Worm (Caenorhabditis elegans) whole organism, L4 larva: Measurements from ENCODE around the gene ceh-76.
A peak's percentile ranks its signal among the peaks of the same experiment; 100 is the strongest.

Source experiments
- D1046.2 ChIP-seq: fragments of 200-800 bp; sonication (Bioruptor generic); IDR thresholded peaks from 2 replicates; pipeline ENCODE4 v1.3.6; 2022; ENCODE audit warnings: missing genetic modification characterization, missing compliant biosample characterization
- F10B5.3 ChIP-seq: sonication (generic microtip); optimal IDR thresholded peaks from 2 replicates; lab custom pipeline; 2016; ENCODE audit warnings: mild to moderate bottlenecking, missing genetic modification characterization, missing compliant biosample characterization
- aha-1 ChIP-seq: fragments of 150-350 bp; peaks from one replicate; lab custom pipeline; 2014; ENCODE audit warnings: missing biosample characterization, missing genetic modification characterization
- ceh-20 ChIP-seq: fragments of 200-800 bp; sonication (Bioruptor generic); IDR thresholded peaks from 2 replicates; pipeline ENCODE4 v1.3.6; 2022; ENCODE audit warnings: missing genetic modification reagents, missing genetic modification characterization, missing compliant biosample characterization
- ceh-28 ChIP-seq: fragments of 150-350 bp; optimal IDR thresholded peaks from 2 replicates; lab custom pipeline; 2014; ENCODE audit warnings: missing biosample characterization, missing genetic modification reagents, missing genetic modification characterization
- ceh-44 ChIP-seq: fragments of 200-800 bp; sonication (Bioruptor generic); IDR thresholded peaks from 2 replicates; pipeline ENCODE4 v1.3.6; 2022; ENCODE audit warnings: missing genetic modification reagents, missing genetic modification characterization, missing compliant biosample characterization
- ctbp-1 ChIP-seq: fragments of 200-800 bp; sonication (Bioruptor generic); IDR thresholded peaks from 2 replicates; pipeline ENCODE4 v1.3.6; 2022; ENCODE audit warnings: missing genetic modification reagents, missing genetic modification characterization, missing compliant biosample characterization
- daf-19 ChIP-seq: fragments of 200-800 bp; sonication (Bioruptor generic); conservative IDR thresholded peaks from 2 replicates; pipeline ENCODE4 v1.3.6; 2022; ENCODE audit warnings: missing genetic modification characterization, missing compliant biosample characterization
- dmd-8 ChIP-seq: fragments of 200-800 bp; sonication (Bioruptor generic); IDR thresholded peaks from 2 replicates; pipeline ENCODE4 v1.3.6; 2022; ENCODE audit warnings: missing genetic modification characterization, missing compliant biosample characterization
- dpl-1 ChIP-seq: fragments of 150-350 bp; optimal IDR thresholded peaks from 2 replicates; lab custom pipeline; 2014; ENCODE audit warnings: missing biosample characterization, missing genetic modification reagents, missing genetic modification characterization
- egl-43 ChIP-seq: fragments of 200-800 bp; sonication (Bioruptor generic); IDR thresholded peaks from 2 replicates; pipeline ENCODE4 v1.3.6; 2022; ENCODE audit warnings: missing genetic modification reagents, missing genetic modification characterization, missing compliant biosample characterization
- fkh-10 ChIP-seq: fragments of 150-350 bp; optimal IDR thresholded peaks from 2 replicates; lab custom pipeline; 2014; ENCODE audit warnings: missing biosample characterization, missing genetic modification reagents, missing genetic modification characterization
- gei-8 ChIP-seq: fragments of 200-800 bp; sonication (Bioruptor generic); optimal IDR thresholded peaks from 2 replicates; lab custom pipeline; 2018; ENCODE audit warnings: mild to moderate bottlenecking, missing genetic modification characterization, missing compliant biosample characterization
- hif-1 ChIP-seq, 2 experiments: sonication (generic microtip); optimal IDR thresholded peaks; 2 replicates each; lab custom pipeline; 2016 to 2017; ENCODE audit warnings: missing compliant biosample characterization in 2 of 2, missing genetic modification characterization in 2 of 2, missing genetic modification reagents in 2 of 2, missing genotype in 2 of 2, mild to moderate bottlenecking in 1 of 2
- hlh-11 ChIP-seq: fragments of 200-800 bp; sonication (Bioruptor generic); optimal IDR thresholded peaks from 2 replicates; lab custom pipeline; 2018; ENCODE audit warnings: mild to moderate bottlenecking, missing genetic modification characterization, missing compliant biosample characterization
- hlh-30 ChIP-seq: sonication (generic microtip); optimal IDR thresholded peaks from 2 replicates; lab custom pipeline; 2017; ENCODE audit warnings: antibody characterized with exemption, mild to moderate bottlenecking, missing genetic modification characterization, missing compliant biosample characterization; ENCODE audit not compliant: insufficient read depth
- hmg-1.1 ChIP-seq: fragments of 200-800 bp; sonication (Bioruptor generic); IDR thresholded peaks from 2 replicates; pipeline ENCODE4 v1.3.6; 2022; ENCODE audit warnings: missing genetic modification reagents, missing genetic modification characterization, missing compliant biosample characterization
- jun-1 ChIP-seq: fragments of 150-350 bp; optimal IDR thresholded peaks from 2 replicates; lab custom pipeline; 2014; ENCODE audit warnings: missing biosample characterization, missing genetic modification reagents, missing genetic modification characterization
- lim-7 ChIP-seq: fragments of 200-800 bp; sonication (Bioruptor generic); IDR thresholded peaks from 2 replicates; pipeline ENCODE4 v1.3.6; 2022; ENCODE audit warnings: missing genetic modification characterization, missing compliant biosample characterization
- lin-15B ChIP-seq: fragments of 150-350 bp; sonication (generic microtip); optimal IDR thresholded peaks from 3 replicates; lab custom pipeline; 2014; ENCODE audit warnings: missing biosample characterization, missing genetic modification characterization
- lin-38 ChIP-seq: fragments of 200-800 bp; sonication (Bioruptor generic); IDR thresholded peaks from 2 replicates; pipeline ENCODE4 v1.3.6; 2022; ENCODE audit warnings: missing genetic modification reagents, missing genetic modification characterization, missing compliant biosample characterization
- lsy-2 ChIP-seq, 2 experiments: fragments of 150-350 bp in 1 of 2; sonication (generic microtip) in 1 of 2; optimal IDR thresholded peaks; 2 replicates each; lab custom pipeline; 2014 to 2017; ENCODE audit warnings: missing biosample characterization in 2 of 2, missing genetic modification characterization in 2 of 2
- mdt-29 ChIP-seq: fragments of 200-800 bp; sonication (Bioruptor generic); IDR thresholded peaks from 2 replicates; pipeline ENCODE4 v1.3.6; 2022; ENCODE audit warnings: missing genetic modification reagents, missing genetic modification characterization, missing compliant biosample characterization
- mep-1 ChIP-seq: fragments of 150-350 bp; sonication (generic microtip); optimal IDR thresholded peaks from 3 replicates; lab custom pipeline; 2014; ENCODE audit warnings: missing biosample characterization, missing genetic modification characterization
- mes-2 ChIP-seq: sonication (generic microtip); optimal IDR thresholded peaks from 2 replicates; lab custom pipeline; 2016; ENCODE audit warnings: missing genotype, mild to moderate bottlenecking, missing genetic modification characterization, missing compliant biosample characterization; ENCODE audit not compliant: poor library complexity, severe bottlenecking
- mxl-2 ChIP-seq: fragments of 200-800 bp; sonication (Bioruptor generic); conservative IDR thresholded peaks from 2 replicates; pipeline ENCODE4 v1.3.6; 2022; ENCODE audit warnings: missing genetic modification reagents, missing genetic modification characterization, missing compliant biosample characterization
- mxl-3 ChIP-seq: fragments of 200-800 bp; sonication (Bioruptor generic); optimal IDR thresholded peaks from 2 replicates; lab custom pipeline; 2018; ENCODE audit warnings: mild to moderate bottlenecking, missing genetic modification characterization, missing compliant biosample characterization
- nhr-28 ChIP-seq: fragments of 150-350 bp; optimal IDR thresholded peaks from 2 replicates; lab custom pipeline; 2014; ENCODE audit warnings: missing biosample characterization, missing genetic modification characterization
- nhr-6 ChIP-seq: fragments of 150-350 bp; optimal IDR thresholded peaks from 2 replicates; lab custom pipeline; 2014; ENCODE audit warnings: missing biosample characterization, missing genetic modification characterization
- nhr-77 ChIP-seq: fragments of 150-350 bp; optimal IDR thresholded peaks from 2 replicates; lab custom pipeline; 2014; ENCODE audit warnings: missing biosample characterization, missing genetic modification characterization
- pha-4 ChIP-seq, 2 experiments: fragments of 150-350 bp in 1 of 2; fragments of 200-800 bp in 1 of 2; sonication (Bioruptor generic) in 1 of 2; IDR thresholded peaks in 1 of 2; optimal IDR thresholded peaks in 1 of 2; 2 replicates each; pipeline versions ENCODE4 v1.3.6 to Lab custom; 2014 to 2022; ENCODE audit warnings: missing genetic modification characterization in 2 of 2, missing genetic modification reagents in 2 of 2, missing biosample characterization in 1 of 2, missing compliant biosample characterization in 1 of 2
- pqm-1 ChIP-seq: sonication (generic microtip); optimal IDR thresholded peaks from 2 replicates; lab custom pipeline; 2017; ENCODE audit warnings: missing biosample characterization, missing genetic modification characterization
- saeg-2 ChIP-seq: fragments of 200-800 bp; sonication (Bioruptor generic); IDR thresholded peaks from 2 replicates; pipeline ENCODE4 v1.3.6; 2022; ENCODE audit warnings: missing genetic modification reagents, missing genetic modification characterization, missing compliant biosample characterization
- tra-1 ChIP-seq: fragments of 200-800 bp; sonication (Bioruptor generic); IDR thresholded peaks from 2 replicates; pipeline ENCODE4 v1.3.6; 2022; ENCODE audit warnings: missing genetic modification reagents, missing genetic modification characterization, missing compliant biosample characterization
- unc-130 ChIP-seq: sonication (generic microtip); optimal IDR thresholded peaks from 2 replicates; lab custom pipeline; 2016; ENCODE audit warnings: missing genetic modification reagents, missing genetic modification characterization, missing compliant biosample characterization
- unc-62 ChIP-seq, 3 experiments: fragments of 150-350 bp in 1 of 3; sonication (generic microtip); optimal IDR thresholded peaks in 2 of 3; peaks in 1 of 3; 1 replicate in 1 of 3; 2 replicates in 2 of 3; lab custom pipeline; 2014 to 2017; ENCODE audit warnings: missing biosample characterization in 3 of 3, missing genetic modification characterization in 3 of 3, missing genetic modification reagents in 3 of 3, missing genotype in 1 of 3
- vab-7 ChIP-seq: fragments of 200-800 bp; sonication (Bioruptor generic); IDR thresholded peaks from 2 replicates; pipeline ENCODE4 v1.3.6; 2022; ENCODE audit warnings: missing genetic modification reagents, missing genetic modification characterization, missing compliant biosample characterization
- zfp-2 ChIP-seq: sonication (generic microtip); optimal IDR thresholded peaks from 2 replicates; lab custom pipeline; 2016; ENCODE audit warnings: mild to moderate bottlenecking, missing genetic modification characterization, missing compliant biosample characterization
- zfp-3 ChIP-seq: fragments of 200-800 bp; sonication (Bioruptor generic); conservative IDR thresholded peaks from 2 replicates; pipeline ENCODE4 v1.3.6; 2022; ENCODE audit warnings: missing genetic modification reagents, missing genetic modification characterization, missing compliant biosample characterization
- ztf-11 ChIP-seq: fragments of 150-350 bp; optimal IDR thresholded peaks from 2 replicates; lab custom pipeline; 2014; ENCODE audit warnings: missing biosample characterization, missing genetic modification characterization
- ztf-7 ChIP-seq: fragments of 150-350 bp; optimal IDR thresholded peaks from 2 replicates; lab custom pipeline; 2014; ENCODE audit warnings: missing biosample characterization, missing genetic modification characterization

Gene ceh-76

ce11 chrV:8010103-8010502, 15.6 kb upstream of the ceh-76 start, which contains the start of gene Y97E10AR.4:
Gene Y97E10AR.4, minus strand, starts transcription at chrV:8010233.
- no peak for TF ChIP-seq lim-7 (GFP tag; lab: Robert Waterston, UW)
- TF ChIP-seq F10B5.3 (tag; lab: Kevin White, UChicago), result no peak
- no peak for TF ChIP-seq D1046.2
- TF ChIP-seq hif-1 (tag; optimal IDR thresholded peaks at IDR 0.05; lab: Kevin White, UChicago), result no peak
- TF ChIP-seq mep-1 (tag; lab: Kevin White, UChicago), result peak; percentile 26
- TF ChIP-seq mes-2 (tag; lab: Kevin White, UChicago), result peak; percentile 7

- TF ChIP-seq fkh-10 (GFP tag; lab: Kevin White, UChicago) (no peak), unc-62 (GFP tag; optimal IDR thresholded peaks at IDR 0.05 in 1 of 2; lab: Kevin White, UChicago) (peak in 1 of 2 experiments; percentile 95), unc-62 (tag; optimal IDR thresholded peaks at IDR 0.05; lab: Kevin White, UChicago) (no peak), aha-1 (peak; percentile 95)
Measured at ce11 chrV:8007460-8008292, 13.2 kb upstream of the ceh-76 start, which contains the start of gene Y97E10AR.3. Gene Y97E10AR.3, minus strand, starts transcription at chrV:8007510.

ce11 chrV:8005000-8005399, 10.5 kb upstream of the ceh-76 start, which contains the start of gene Y97E10AR.8:
Gene Y97E10AR.8, plus strand, starts transcription at chrV:8005300.
- TF ChIP-seq zfp-3 (GFP tag; lab: Robert Waterston, UW), result no peak
- no peak for TF ChIP-seq dpl-1
- TF ChIP-seq ztf-7 (tag; lab: Kevin White, UChicago), result no peak
- no peak for TF ChIP-seq ztf-11
- TF ChIP-seq hlh-11, result no peak
- no peak for TF ChIP-seq unc-130 (GFP tag; lab: Kevin White, UChicago)
- no peak for TF ChIP-seq mdt-29 (GFP tag; lab: Robert Waterston, UW)

- TF ChIP-seq egl-43 (GFP tag; lab: Robert Waterston, UW) (no peak), mdt-29 (GFP tag; lab: Robert Waterston, UW) (no peak), zfp-2 (no peak), tra-1 (GFP tag; lab: Robert Waterston, UW) (0 out of 2 replicates have a peak, but pooled peaks have one; percentile 28), ctbp-1 (GFP tag; lab: Robert Waterston, UW) (peak; percentile 83), nhr-6 (tag; lab: Kevin White, UChicago) (no peak), gei-8 (GFP tag; lab: Kevin White, UChicago) (peak; percentile 86), lin-38 (GFP tag; lab: Robert Waterston, UW) (no peak), fkh-10 (GFP tag; lab: Kevin White, UChicago) (peak; percentile 39), mes-2 (tag; lab: Kevin White, UChicago) (peak; percentile 42), mxl-2 (0 out of 2 replicates have a peak, but pooled peaks have one; percentile 42), pha-4 (GFP tag; IDR thresholded peaks at IDR 0.05; lab: Robert Waterston, UW) (peak; percentile 56; the same call in 1 of the 2 replicates), pha-4 (tag; optimal IDR thresholded peaks at IDR 0.05; lab: Kevin White, UChicago) (peak; percentile 39), ceh-20 (GFP tag; lab: Robert Waterston, UW) (no peak), ceh-44 (GFP tag; lab: Robert Waterston, UW) (no peak), daf-19 (GFP tag; lab: Robert Waterston, UW) (no peak), nhr-28 (tag; lab: Kevin White, UChicago) (peak; percentile 85), hlh-30 (tag; lab: Kevin White, UChicago) (peak; percentile 95), dmd-8 (GFP tag; lab: Robert Waterston, UW) (no peak), vab-7 (GFP tag; lab: Robert Waterston, UW) (no peak), mxl-3 (peak; percentile 75), jun-1 (tag; lab: Kevin White, UChicago) (peak; percentile 46), lin-15B (tag; lab: Kevin White, UChicago) (no peak), saeg-2 (GFP tag; lab: Robert Waterston, UW) (0 out of 2 replicates have a peak, but pooled peaks have one; percentile 15), pqm-1 (tag; lab: Kevin White, UChicago) (peak; percentile 63), D1046.2 (no peak), lsy-2 (tag; optimal IDR thresholded peaks at IDR 0.05; lab: Kevin White, UChicago) (peak; percentile 29 to 79), nhr-77 (peak; percentile 76), hmg-1.1 (peak; percentile 85), ceh-28 (no peak)
Measured at ce11 chrV:8000929-8001513, 6.6 kb upstream of the ceh-76 start, which contains the start of gene Y97E10AR.1. Gene Y97E10AR.1, plus strand, starts transcription at chrV:8001463.
